Worm (Caenorhabditis elegans): Measurements from ENCODE around the gene grl-20.

Gene grl-20

DNA sequence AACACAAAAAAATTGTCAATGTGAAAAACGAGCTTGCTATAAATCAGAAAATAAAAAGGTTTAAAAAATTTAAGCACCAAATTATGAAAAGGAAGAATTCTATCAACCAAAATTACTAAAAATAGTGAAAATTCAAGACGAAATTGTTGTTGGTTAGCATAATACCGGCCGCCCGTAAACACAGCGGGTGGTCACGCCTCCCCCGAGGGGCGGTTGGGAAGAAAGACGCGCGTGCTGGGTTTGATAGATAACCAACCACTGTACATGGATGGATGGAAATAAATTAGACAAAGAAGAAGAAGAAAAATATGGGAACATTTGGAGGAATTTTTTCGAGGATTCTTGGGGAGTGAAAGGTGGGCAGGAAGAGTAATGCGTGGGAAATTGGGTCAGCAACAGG lies 13.7 kb upstream of the grl-20 start:
- TF ChIP-seq nhr-12 (tag; optimal IDR thresholded peaks at IDR 0.05) (no peak), egl-27 (tag; optimal IDR thresholded peaks at IDR 0.05) (no peak), zag-1 (tag; optimal IDR thresholded peaks at IDR 0.05) (no peak), mdl-1 (tag; optimal IDR thresholded peaks at IDR 0.05) (no peak), nhr-21 (tag; optimal IDR thresholded peaks at IDR 0.05) (no peak), sem-4 (tag; optimal IDR thresholded peaks at IDR 0.05) (no peak), unc-62 (GFP tag; optimal IDR thresholded peaks at IDR 0.05) (no peak), ama-1 (optimal IDR thresholded peaks at IDR 0.05) (no peak), Y55F3AM.14 (GFP tag; optimal IDR thresholded peaks at IDR 0.05) (no peak)

DNA sequence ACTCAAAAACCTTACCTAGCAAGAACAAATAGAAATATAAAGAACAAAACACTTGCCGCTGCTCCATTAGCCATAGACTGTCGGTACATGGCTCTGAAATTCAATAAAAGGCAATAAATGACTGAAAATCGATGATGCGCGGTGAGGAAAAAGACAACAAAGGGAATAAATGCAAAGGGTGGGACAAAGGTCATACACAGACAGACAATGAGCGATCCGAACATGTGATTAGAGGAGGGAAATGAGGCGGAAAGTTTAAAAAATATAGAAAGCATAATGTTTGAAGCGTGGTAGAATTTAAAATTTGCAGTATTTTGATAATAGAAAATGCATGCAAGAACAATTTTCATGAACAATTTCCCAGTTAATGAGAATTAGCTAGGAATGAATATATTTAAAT lies 11.9 kb upstream of the grl-20 start, which contains the start of gene C54E4.12:
Gene C54E4.12 (minus strand): TSS at position 101 of the 400 bp plus-strand sequence.
- no peak for TF ChIP-seq dmd-4 (tag; optimal IDR thresholded peaks at IDR 0.05)
- TF ChIP-seq lin-39 (tag; optimal IDR thresholded peaks at IDR 0.05): no peak
- TF ChIP-seq skn-1 (tag; optimal IDR thresholded peaks at IDR 0.05): no peak
- no peak for TF ChIP-seq ceh-82 (tag; optimal IDR thresholded peaks at IDR 0.05)

ce11 chrIV:2137478-2137877 lies 8.8 kb upstream of the grl-20 start:
- TF ChIP-seq nhr-25 (tag; optimal IDR thresholded peaks at IDR 0.05) (no peak), elt-3 (tag; optimal IDR thresholded peaks at IDR 0.05) (no peak), ztf-1 (GFP tag; conservative IDR thresholded peaks at IDR 0.05) (no peak), Y55F3AM.14 (GFP tag; optimal IDR thresholded peaks at IDR 0.05) (no peak), lin-11 (tag; optimal IDR thresholded peaks at IDR 0.05) (no peak), ceh-82 (tag; optimal IDR thresholded peaks at IDR 0.05) (no peak), nhr-23 (tag; optimal IDR thresholded peaks at IDR 0.05) (no peak), fos-1 (tag; optimal IDR thresholded peaks at IDR 0.05) (no peak), F13H6.1 (tag; optimal IDR thresholded peaks at IDR 0.05) (no peak), mab-5 (tag; optimal IDR thresholded peaks at IDR 0.05) (no peak), lin-13 (GFP tag; optimal IDR thresholded peaks at IDR 0.05) (no peak), egl-27 (tag; optimal IDR thresholded peaks at IDR 0.05) (no peak), lin-39 (tag; optimal IDR thresholded peaks at IDR 0.05) (no peak), aly-2 (tag; optimal IDR thresholded peaks at IDR 0.05) (no peak), C34F6.9 (tag; optimal IDR thresholded peaks at IDR 0.05) (no peak), unc-39 (tag; optimal IDR thresholded peaks at IDR 0.05) (no peak), R02D3.7 (tag; optimal IDR thresholded peaks at IDR 0.05) (no peak), crh-2 (tag; optimal IDR thresholded peaks at IDR 0.05) (no peak), blmp-1 (tag; optimal IDR thresholded peaks at IDR 0.05; ENCODE audit: insufficient read depth) (no peak)

DNA sequence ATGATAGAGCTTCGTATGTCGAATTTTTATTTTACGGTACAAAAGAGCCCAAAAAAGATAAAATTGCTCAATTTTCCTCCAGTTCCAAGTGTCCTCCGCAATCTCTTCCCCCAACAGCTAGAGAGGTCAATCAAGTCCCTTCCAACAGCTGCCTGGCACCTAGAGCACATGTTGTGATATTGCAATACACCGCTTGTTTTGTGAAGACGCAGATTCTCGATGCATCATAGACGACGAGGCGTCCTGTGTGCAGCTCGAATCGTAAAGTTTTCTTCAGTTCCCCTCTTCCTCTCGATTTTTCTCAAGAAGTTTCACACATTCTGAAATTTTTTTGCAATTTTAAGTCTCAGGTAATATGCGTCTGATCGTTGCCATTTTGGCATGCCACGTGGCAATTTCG lies 7.9 kb upstream of the grl-20 start, which contains the start of gene test-1:
Gene test-1 (plus strand): TSS at position 345 of the 400 bp plus-strand sequence.
- TF ChIP-seq dmd-4 (tag; optimal IDR thresholded peaks at IDR 0.05) (no peak), nhr-25 (tag; optimal IDR thresholded peaks at IDR 0.05) (no peak), ztf-1 (GFP tag; conservative IDR thresholded peaks at IDR 0.05) (no peak), nhr-129 (tag; optimal IDR thresholded peaks at IDR 0.05) (peak; percentile 35), elt-3 (tag; optimal IDR thresholded peaks at IDR 0.05) (no peak)

DNA sequence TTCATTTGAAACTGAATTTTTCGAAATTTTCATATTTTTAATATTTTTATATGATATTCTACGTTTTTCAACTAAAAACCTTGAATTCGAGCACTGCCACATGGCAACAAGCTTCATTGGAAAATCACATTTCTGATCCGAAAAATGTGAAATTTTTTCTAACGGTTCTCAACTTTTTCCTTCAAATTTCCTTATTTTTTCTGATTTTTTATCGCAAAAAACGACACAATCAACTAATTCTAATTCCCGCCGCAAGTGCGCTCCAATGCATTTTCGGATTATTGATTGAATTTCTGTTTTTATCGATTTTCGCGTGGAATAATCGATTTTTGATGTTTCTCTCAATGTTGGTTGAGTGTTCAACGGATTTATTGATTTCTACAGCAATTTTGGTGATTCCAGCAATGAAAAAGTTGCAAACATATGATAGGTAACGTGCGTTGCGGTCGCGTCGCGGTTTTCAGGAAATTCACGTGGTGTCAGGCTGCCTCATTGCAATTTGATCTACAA lies 4.8 kb upstream of the grl-20 start, which contains the start of gene C23H5.12:
Gene C23H5.12 (plus strand): TSS at position 51 of the 510 bp plus-strand sequence.
- TF ChIP-seq ama-1 (optimal IDR thresholded peaks at IDR 0.05) (no peak), ceh-16 (tag; optimal IDR thresholded peaks at IDR 0.05) (no peak)

DNA sequence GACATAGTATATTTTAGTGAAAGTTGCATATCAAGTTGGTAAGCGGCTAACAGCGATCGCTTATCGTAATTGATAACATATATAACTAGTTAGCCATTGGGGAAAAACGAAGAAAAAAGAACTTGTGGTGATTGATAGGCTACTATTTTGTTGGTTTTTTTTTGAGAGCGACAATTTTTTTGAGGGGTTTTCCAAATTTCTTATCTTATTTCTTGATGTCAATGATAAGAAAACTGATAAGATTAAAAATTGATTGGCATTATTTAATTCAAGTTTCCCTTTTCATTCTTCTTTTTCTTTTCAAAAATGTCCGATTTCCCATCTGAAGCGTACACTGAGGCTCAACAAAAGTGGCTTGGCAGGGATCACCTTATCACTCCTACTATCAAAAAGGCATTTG lies 2.1 kb upstream of the grl-20 start, which contains the start of gene prmt-6:
Gene prmt-6 (plus strand): TSS at position 252 of the 400 bp plus-strand sequence.
- TF ChIP-seq egl-27 (tag; optimal IDR thresholded peaks at IDR 0.05) (no peak), fos-1 (tag; optimal IDR thresholded peaks at IDR 0.05) (peak; percentile 11)

ce11 chrIV:2127375-2127774 lies 1.3 kb downstream of the grl-20 start:
- no peak for TF ChIP-seq elt-3 (tag; optimal IDR thresholded peaks at IDR 0.05)
- TF ChIP-seq crh-2 (tag; optimal IDR thresholded peaks at IDR 0.05): no peak
- TF ChIP-seq dmd-4 (tag; optimal IDR thresholded peaks at IDR 0.05): no peak
- TF ChIP-seq nhr-11 (tag; optimal IDR thresholded peaks at IDR 0.05): no peak
- no peak for TF ChIP-seq lsy-2 (tag; optimal IDR thresholded peaks at IDR 0.05)
- TF ChIP-seq ztf-1 (GFP tag; conservative IDR thresholded peaks at IDR 0.05): no peak
- TF ChIP-seq unc-62 (GFP tag; optimal IDR thresholded peaks at IDR 0.05): no peak
- TF ChIP-seq R02D3.7 (tag; optimal IDR thresholded peaks at IDR 0.05): no peak
- no peak for TF ChIP-seq Y55F3AM.14 (GFP tag; optimal IDR thresholded peaks at IDR 0.05)
- TF ChIP-seq ceh-82 (tag; optimal IDR thresholded peaks at IDR 0.05): no peak
- TF ChIP-seq unc-55 (GFP tag; optimal IDR thresholded peaks at IDR 0.05): no peak
- no peak for TF ChIP-seq ztf-4 (tag; optimal IDR thresholded peaks at IDR 0.05)
- TF ChIP-seq nhr-237 (tag; optimal IDR thresholded peaks at IDR 0.05): no peak

Measured in whole organism, L2 larva.